Fruit fly (Drosophila melanogaster) whole organism, wandering third instar larva: ENCODE measurements around the gene hid.

Experiments
- Dfd ChIP-seq: fragments of >200 bp; optimal IDR thresholded peaks from 2 replicates; lab custom pipeline; 2017; ENCODE audit warnings: missing biosample characterization, missing genetic modification characterization
- HLH106 ChIP-seq: fragments of 200-800 bp; optimal IDR thresholded peaks from 3 replicates; lab custom pipeline; 2019; ENCODE audit warnings: missing biosample characterization, mild to moderate bottlenecking, missing genetic modification characterization, moderate library complexity
- Myc ChIP-seq: fragments of >200 bp; optimal IDR thresholded peaks from 2 replicates; lab custom pipeline; 2017
- OdsH ChIP-seq: fragments of 200-800 bp; sonication (Bioruptor generic); optimal IDR thresholded peaks from 2 replicates; lab custom pipeline; 2016; ENCODE audit warnings: missing biosample characterization, mild to moderate bottlenecking, missing genetic modification characterization
- dl ChIP-seq, 2 experiments: fragments of 175-275, 200-275 bp in 1 of 2; fragments of 200-275 bp in 1 of 2; sonication (Bioruptor generic); optimal IDR thresholded peaks; lab custom pipeline; 2018; ENCODE audit warnings: mild to moderate bottlenecking in 2 of 2, missing biosample characterization in 2 of 2, missing genetic modification characterization in 2 of 2, moderate library complexity in 2 of 2; ENCODE audit not compliant: partially characterized antibody in 2 of 2, insufficient read depth in 1 of 2
- dsf ChIP-seq: sonication (Bioruptor generic); optimal IDR thresholded peaks from 2 replicates; lab custom pipeline; 2016; ENCODE audit warnings: missing biosample characterization, missing genetic modification characterization, borderline replicate concordance
- foxo ChIP-seq, 2 experiments: fragments of 200-800 bp; sonication (Bioruptor generic); optimal IDR thresholded peaks; 2 replicates in 1 of 2; 3 replicates in 1 of 2; lab custom pipeline; 2016 to 2017; ENCODE audit warnings: missing biosample characterization in 2 of 2, missing genetic modification characterization in 2 of 2
- h ChIP-seq: fragments of 200-800 bp; sonication (Bioruptor generic); optimal IDR thresholded peaks from 3 replicates; lab custom pipeline; 2016; ENCODE audit warnings: missing biosample characterization, mild to moderate bottlenecking, missing genetic modification characterization
- lola ChIP-seq: fragments of >200 bp; optimal IDR thresholded peaks from 2 replicates; lab custom pipeline; 2017; ENCODE audit warnings: missing biosample characterization, missing genetic modification characterization
- pan ChIP-seq: fragments of >200 bp; optimal IDR thresholded peaks from 2 replicates; lab custom pipeline; 2017
- sv ChIP-seq: fragments of 200-800 bp; sonication (Bioruptor generic); optimal IDR thresholded peaks from 3 replicates; lab custom pipeline; 2016; ENCODE audit warnings: missing biosample characterization, missing genetic modification characterization
- usp ChIP-seq: fragments of >200 bp; optimal IDR thresholded peaks from 2 replicates; lab custom pipeline; 2017; ENCODE audit warnings: missing biosample characterization, missing genetic modification characterization

DNA sequence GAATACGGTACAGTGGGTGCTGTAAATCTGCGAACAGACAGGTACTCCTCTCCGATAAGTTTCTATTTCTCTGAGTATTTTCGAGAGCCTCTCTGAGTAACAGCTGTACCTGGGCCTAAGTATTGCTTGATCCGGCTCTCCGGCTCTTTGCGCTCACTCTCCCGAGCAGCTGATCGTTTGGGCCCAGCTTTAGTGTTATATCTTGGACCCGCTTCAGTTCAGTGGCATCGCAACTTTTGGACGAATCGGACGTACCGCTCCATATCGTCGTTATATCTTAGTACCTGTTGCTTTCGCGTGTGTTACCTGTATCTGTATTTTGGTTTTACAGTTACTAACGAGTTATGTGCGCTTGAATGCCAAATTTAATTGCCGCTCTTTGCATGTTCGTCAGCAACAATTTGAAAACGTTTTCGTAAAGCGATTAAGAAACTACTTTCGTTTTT, 46.2 kb downstream of the hid start, which contains the start of gene geko:
- TF ChIP-seq pan (lab: Kevin White, UChicago) (no peak), HLH106 (no peak), h (GFP tag; lab: Kevin White, UChicago) (no peak), dl (GFP tag; optimal IDR thresholded peaks at IDR 0.05; lab: Kevin White, UChicago; ENCODE audit: insufficient read depth in 1 of 2, partially characterized antibody in 2 of 2) (peak; percentile 14 to 63), OdsH (GFP tag; lab: Kevin White, UChicago) (no peak), usp (GFP tag; lab: Kevin White, UChicago) (no peak), Myc (lab: Kevin White, UChicago) (no peak), lola (GFP tag; lab: Kevin White, UChicago) (no peak), Dfd (no peak), sv (GFP tag; lab: Kevin White, UChicago) (no peak), foxo (GFP tag; optimal IDR thresholded peaks at IDR 0.05; lab: Kevin White, UChicago) (no peak), dsf (GFP tag; lab: Kevin White, UChicago) (no peak)
